Fruit fly (Drosophila melanogaster) whole organism, embryonic: Measurements from ENCODE around the gene CG12081.

ENCODE experiments used
- CG12659 ChIP-seq: fragments of 200-800 bp; sonication (Bioruptor generic); optimal IDR thresholded peaks from 3 replicates; lab custom pipeline; 2017; ENCODE audit warnings: mild to moderate bottlenecking, missing biosample characterization, missing genetic modification reagents, missing genetic modification characterization
- CG14710 ChIP-seq: fragments of 200-800 bp; sonication (Bioruptor generic); optimal IDR thresholded peaks from 3 replicates; lab custom pipeline; 2019; ENCODE audit warnings: missing biosample characterization, mild to moderate bottlenecking, missing genetic modification characterization, moderate library complexity
- CG15479 ChIP-seq: fragments of 200-800 bp; sonication (Bioruptor generic); optimal IDR thresholded peaks from 3 replicates; lab custom pipeline; 2019; ENCODE audit warnings: missing biosample characterization, mild to moderate bottlenecking, missing genetic modification characterization, moderate library complexity
- Fer2 ChIP-seq: fragments of 200-800 bp; sonication (Bioruptor generic); optimal IDR thresholded peaks from 2 replicates; lab custom pipeline; 2018; ENCODE audit warnings: missing biosample characterization, mild to moderate bottlenecking, missing genetic modification characterization, moderate library complexity
- HHEX ChIP-seq: fragments of 200-800 bp; sonication (Bioruptor generic); optimal IDR thresholded peaks from 3 replicates; lab custom pipeline; 2017; ENCODE audit warnings: missing biosample characterization, mild to moderate bottlenecking, missing genetic modification characterization, missing genetic modification reagents
- Nf-YB ChIP-seq: fragments of 200-800 bp; sonication (Bioruptor generic); optimal IDR thresholded peaks from 3 replicates; lab custom pipeline; 2019; ENCODE audit warnings: missing biosample characterization, mild to moderate bottlenecking, missing genetic modification characterization, moderate library complexity
- Nf-YC ChIP-seq: fragments of 200-800 bp; optimal IDR thresholded peaks from 3 replicates; lab custom pipeline; 2019; ENCODE audit warnings: missing biosample characterization, mild to moderate bottlenecking, missing genetic modification characterization, moderate library complexity
- Rfx ChIP-seq: fragments of 200-800 bp; sonication (Bioruptor generic); IDR thresholded peaks from 2 replicates; pipeline ENCODE4 v1.3.6; 2022; ENCODE audit warnings: missing biosample characterization, missing genetic modification characterization
- Sry-δ ChIP-seq: fragments of 200-800 bp; sonication (Bioruptor generic); optimal IDR thresholded peaks from 2 replicates; lab custom pipeline; 2016; ENCODE audit warnings: missing biosample characterization, missing genetic modification characterization
- cad ChIP-seq: fragments of >200 bp; optimal IDR thresholded peaks from 2 replicates; lab custom pipeline; 2017; ENCODE audit warnings: missing biosample characterization, missing genetic modification characterization
- grn ChIP-seq: fragments of 200-800 bp; sonication (Bioruptor generic); optimal IDR thresholded peaks from 3 replicates; lab custom pipeline; 2017; ENCODE audit warnings: missing biosample characterization, missing genetic modification characterization
- kni ChIP-seq: fragments of 200-800 bp; sonication (Bioruptor generic); optimal IDR thresholded peaks from 3 replicates; lab custom pipeline; 2017; ENCODE audit warnings: mild to moderate bottlenecking, missing biosample characterization, missing genetic modification reagents, missing genetic modification characterization
- oc ChIP-seq: fragments of 200-800 bp; sonication (Bioruptor generic); optimal IDR thresholded peaks from 2 replicates; lab custom pipeline; 2018; ENCODE audit warnings: missing biosample characterization, mild to moderate bottlenecking, missing genetic modification characterization, moderate library complexity
- seq ChIP-seq: fragments of 200-800 bp; sonication (Bioruptor generic); IDR thresholded peaks from 2 replicates; pipeline ENCODE4 v1.3.6; 2022; ENCODE audit warnings: missing biosample characterization, missing genetic modification characterization
- tin ChIP-seq: fragments of 200-800 bp; sonication (Bioruptor generic); optimal IDR thresholded peaks from 3 replicates; lab custom pipeline; 2016; ENCODE audit warnings: missing biosample characterization, missing genetic modification characterization

CG12081 gene

dm6 chrX:8637013-8637412 lies 48.4 kb downstream of the CG12081 start:
- peak; percentile 14 for TF ChIP-seq CG15479
- TF ChIP-seq tin (GFP tag; lab: Kevin White, UChicago), result no peak
- TF ChIP-seq grn (GFP tag; lab: Kevin White, UChicago), result peak; percentile 51
- TF ChIP-seq kni (GFP tag; lab: Kevin White, UChicago), result peak; percentile 45
- no peak for TF ChIP-seq CG14710
- TF ChIP-seq Fer2 (tag; lab: Kevin White, UChicago), result no peak
- peak; percentile 89 for TF ChIP-seq oc
- TF ChIP-seq Nf-YB (GFP tag; lab: Kevin White, UChicago), result peak; percentile 93
- TF ChIP-seq cad (GFP tag; lab: Kevin White, UChicago), result peak; percentile 52
- no peak for TF ChIP-seq Sry-δ (GFP tag; lab: Kevin White, UChicago)
- TF ChIP-seq Rfx, result no peak
- no peak for TF ChIP-seq CG12659 (GFP tag; lab: Kevin White, UChicago)
- no peak for TF ChIP-seq HHEX (GFP tag; lab: Kevin White, UChicago)
- TF ChIP-seq seq (GFP tag; lab: Robert Waterston, UW), result peak; percentile 33; the same call in 1 of the 2 replicates
- peak; percentile 82 for TF ChIP-seq Nf-YC (tag; lab: Kevin White, UChicago)
